Worm (Caenorhabditis elegans) whole organism, mixed stage, embryonic: ENCODE data around the gene sna-1.

Experiments used
- bed-3 ChIP-seq: fragments of 200-800 bp; sonication (Bioruptor generic); optimal IDR thresholded peaks from 3 replicates; lab custom pipeline; 2018; ENCODE audit warnings: mild to moderate bottlenecking, missing genetic modification characterization, moderate library complexity, missing compliant biosample characterization
- blmp-1 ChIP-seq: fragments of 150-350 bp; optimal IDR thresholded peaks from 2 replicates; lab custom pipeline; 2014; ENCODE audit warnings: missing biosample characterization, missing genetic modification characterization
- ceh-39 ChIP-seq: fragments of 150-350 bp; optimal IDR thresholded peaks from 2 replicates; lab custom pipeline; 2014; ENCODE audit warnings: missing biosample characterization, missing genetic modification characterization
- ceh-43 ChIP-seq: fragments of 200-800 bp; sonication (Bioruptor generic); optimal IDR thresholded peaks from 2 replicates; lab custom pipeline; 2018; ENCODE audit warnings: mild to moderate bottlenecking, missing genetic modification characterization, moderate library complexity, missing compliant biosample characterization
- ces-1 ChIP-seq: fragments of 150-350 bp; optimal IDR thresholded peaks from 2 replicates; lab custom pipeline; 2014; ENCODE audit warnings: missing biosample characterization, missing genetic modification reagents, missing genetic modification characterization
- cnd-1 ChIP-seq: fragments of 200-800 bp; sonication (Bioruptor generic); optimal IDR thresholded peaks from 2 replicates; lab custom pipeline; 2018; ENCODE audit warnings: mild to moderate bottlenecking, missing genetic modification characterization, missing compliant biosample characterization
- drap-1 ChIP-seq: fragments of 200-800 bp; sonication (Bioruptor generic); optimal IDR thresholded peaks from 3 replicates; lab custom pipeline; 2018; ENCODE audit warnings: mild to moderate bottlenecking, missing genetic modification characterization, missing compliant biosample characterization
- elt-1 ChIP-seq: sonication (generic microtip); optimal IDR thresholded peaks from 2 replicates; lab custom pipeline; 2017; ENCODE audit warnings: missing genetic modification characterization, mild to moderate bottlenecking, missing compliant biosample characterization, antibody characterized with exemption, moderate library complexity, borderline replicate concordance; ENCODE audit not compliant: insufficient read depth
- elt-3 ChIP-seq: fragments of 150-350 bp; optimal IDR thresholded peaks from 2 replicates; lab custom pipeline; 2014; ENCODE audit warnings: missing biosample characterization, missing genetic modification characterization
- flh-1 ChIP-seq: fragments of 200-800 bp; sonication (Bioruptor generic); optimal IDR thresholded peaks from 2 replicates; lab custom pipeline; 2018; ENCODE audit warnings: mild to moderate bottlenecking, missing genetic modification characterization, moderate library complexity, missing compliant biosample characterization
- ham-2 ChIP-seq: fragments of 200-800 bp; sonication (Bioruptor generic); optimal IDR thresholded peaks from 2 replicates; lab custom pipeline; 2018; ENCODE audit warnings: mild to moderate bottlenecking, missing genetic modification characterization, missing compliant biosample characterization
- hlh-1 ChIP-seq: fragments of 150-350 bp; optimal IDR thresholded peaks from 2 replicates; lab custom pipeline; 2014; ENCODE audit warnings: missing biosample characterization, missing genetic modification reagents, missing genetic modification characterization
- lin-13 ChIP-seq: fragments of 150-350 bp; optimal IDR thresholded peaks from 2 replicates; lab custom pipeline; 2014; ENCODE audit warnings: missing biosample characterization, missing genetic modification characterization
- lin-32 ChIP-seq: fragments of 200-800 bp; sonication (Bioruptor generic); optimal IDR thresholded peaks from 2 replicates; lab custom pipeline; 2018; ENCODE audit warnings: mild to moderate bottlenecking, missing genetic modification characterization, missing compliant biosample characterization
- lsy-2 ChIP-seq: fragments of 150-350 bp; optimal IDR thresholded peaks from 2 replicates; lab custom pipeline; 2014; ENCODE audit warnings: missing biosample characterization, missing genetic modification characterization
- mab-5 ChIP-seq: fragments of 150-350 bp; optimal IDR thresholded peaks from 2 replicates; lab custom pipeline; 2014; ENCODE audit warnings: missing biosample characterization, missing genetic modification characterization
- mep-1 ChIP-seq: fragments of 150-350 bp; optimal IDR thresholded peaks from 2 replicates; lab custom pipeline; 2017; ENCODE audit warnings: missing biosample characterization, missing genetic modification reagents, missing genetic modification characterization, inconsistent platforms
- mls-2 ChIP-seq: sonication (generic microtip); optimal IDR thresholded peaks from 2 replicates; lab custom pipeline; 2016; ENCODE audit warnings: mild to moderate bottlenecking, missing genetic modification characterization, moderate library complexity, missing compliant biosample characterization
- nhr-12 ChIP-seq: fragments of 150-350 bp; optimal IDR thresholded peaks from 2 replicates; lab custom pipeline; 2014; ENCODE audit warnings: missing biosample characterization, missing genetic modification characterization
- nhr-2 ChIP-seq: fragments of 150-350 bp; optimal IDR thresholded peaks from 2 replicates; lab custom pipeline; 2014; ENCODE audit warnings: missing biosample characterization, missing genetic modification characterization
- nhr-237 ChIP-seq: fragments of 150-350 bp; optimal IDR thresholded peaks from 2 replicates; lab custom pipeline; 2014; ENCODE audit warnings: missing biosample characterization, missing genetic modification characterization
- nhr-76 ChIP-seq: sonication (generic microtip); optimal IDR thresholded peaks from 2 replicates; lab custom pipeline; 2017; ENCODE audit warnings: missing biosample characterization, missing genetic modification characterization
- pha-4 ChIP-seq: fragments of 150-350 bp; optimal IDR thresholded peaks from 2 replicates; lab custom pipeline; 2018; ENCODE audit warnings: missing biosample characterization, missing genetic modification reagents, missing genetic modification characterization
- sptf-1 ChIP-seq: sonication (generic microtip); optimal IDR thresholded peaks from 2 replicates; lab custom pipeline; 2017; ENCODE audit warnings: mild to moderate bottlenecking, missing genetic modification characterization, moderate library complexity, missing compliant biosample characterization
- tbx-8 ChIP-seq: fragments of 200-800 bp; sonication (Bioruptor generic); optimal IDR thresholded peaks from 2 replicates; lab custom pipeline; 2018; ENCODE audit warnings: mild to moderate bottlenecking, missing genetic modification characterization, moderate library complexity, missing compliant biosample characterization
- unc-120 ChIP-seq: sonication (generic microtip); optimal IDR thresholded peaks from 2 replicates; lab custom pipeline; 2017; ENCODE audit warnings: missing genetic modification characterization, missing compliant biosample characterization; ENCODE audit not compliant: poor library complexity, severe bottlenecking
- zip-8 ChIP-seq: fragments of 150-350 bp; optimal IDR thresholded peaks from 2 replicates; lab custom pipeline; 2014; ENCODE audit warnings: missing biosample characterization, missing genetic modification characterization
- ztf-11 ChIP-seq: fragments of 150-350 bp; optimal IDR thresholded peaks from 2 replicates; lab custom pipeline; 2014; ENCODE audit warnings: missing biosample characterization, missing genetic modification characterization

sna-1 gene

ce11 chrV:6736108-6736507 is 25.6 kb upstream of the sna-1 start:
- TF ChIP-seq mls-2 (no peak), cnd-1 (tag; lab: Kevin White, UChicago) (no peak), ham-2 (GFP tag; lab: Kevin White, UChicago) (no peak), hlh-1 (no peak), unc-120 (no peak), tbx-8 (GFP tag; lab: Kevin White, UChicago) (no peak), nhr-12 (tag; lab: Kevin White, UChicago) (no peak), ces-1 (GFP tag; lab: Kevin White, UChicago) (no peak), elt-3 (no peak), nhr-76 (no peak), elt-1 (tag; lab: Kevin White, UChicago) (no peak), ceh-39 (no peak), nhr-2 (no peak)
- TF ChIP-seq, all 35 proteins: peak for 0

ce11 chrV:6732995-6733394 is 22.5 kb upstream of the sna-1 start, which contains the start of gene grl-8:
Gene grl-8 (minus strand): TSS chrV:6733095.
- TF ChIP-seq elt-1 (tag; lab: Kevin White, UChicago) (no peak), cnd-1 (tag; lab: Kevin White, UChicago) (no peak), ces-1 (GFP tag; lab: Kevin White, UChicago) (peak; percentile 19), lin-32 (no peak), elt-3 (no peak)
- TF ChIP-seq, all 35 proteins: peak for 1

- TF ChIP-seq lin-13 (tag; lab: Kevin White, UChicago), result no peak
- TF ChIP-seq ceh-39, result no peak
- TF ChIP-seq tbx-8 (GFP tag; lab: Kevin White, UChicago), result no peak
- TF ChIP-seq lsy-2 (tag; lab: Kevin White, UChicago), result no peak
- TF ChIP-seq drap-1, result no peak
- no peak for TF ChIP-seq zip-8 (tag; lab: Kevin White, UChicago)
- no peak for TF ChIP-seq nhr-2
- TF ChIP-seq ceh-43 (GFP tag; lab: Kevin White, UChicago), result no peak
- TF ChIP-seq unc-120, result no peak
- no peak for TF ChIP-seq lin-32
- no peak for TF ChIP-seq cnd-1 (tag; lab: Kevin White, UChicago)
- no peak for TF ChIP-seq sptf-1 (tag; lab: Kevin White, UChicago)
- TF ChIP-seq ztf-11 (tag; lab: Kevin White, UChicago), result no peak
- no peak for TF ChIP-seq pha-4
- no peak for TF ChIP-seq flh-1 (GFP tag; lab: Kevin White, UChicago)
These were observed 21.1 kb upstream of the sna-1 start, which contains the start of gene grl-9 for ce11 chrV:6731594-6731993. Gene grl-9 (minus strand): TSS chrV:6731694.

ce11 chrV:6727222-6727621 is 16.7 kb upstream of the sna-1 start, which contains the start of gene ZC487.1:
Gene ZC487.1 (plus strand): TSS chrV:6727522.
- no peak for TF ChIP-seq bed-3 (GFP tag; lab: Kevin White, UChicago)
- no peak for TF ChIP-seq hlh-1
- TF ChIP-seq sptf-1 (tag; lab: Kevin White, UChicago), result no peak
- TF ChIP-seq ces-1 (GFP tag; lab: Kevin White, UChicago), result no peak
- no peak for TF ChIP-seq pha-4
- no peak for TF ChIP-seq mep-1 (tag; lab: Kevin White, UChicago)
- TF ChIP-seq mab-5 (tag; lab: Kevin White, UChicago), result no peak
- TF ChIP-seq nhr-76, result no peak
- TF ChIP-seq cnd-1 (tag; lab: Kevin White, UChicago), result no peak
- no peak for TF ChIP-seq blmp-1
- no peak for TF ChIP-seq nhr-237 (tag; lab: Kevin White, UChicago)
- no peak for TF ChIP-seq lin-13 (tag; lab: Kevin White, UChicago)
- TF ChIP-seq lin-32, result no peak

ce11 chrV:6726279-6726678 is 15.8 kb upstream of the sna-1 start:
- peak; percentile 96 for TF ChIP-seq ces-1 (GFP tag; lab: Kevin White, UChicago)
- TF ChIP-seq sptf-1 (tag; lab: Kevin White, UChicago), result no peak

ce11 chrV:6722378-6722777 is 11.9 kb upstream of the sna-1 start, which contains the start of gene ZC487.2:
Gene ZC487.2 (minus strand): TSS chrV:6722478.
- TF ChIP-seq mep-1 (tag; lab: Kevin White, UChicago), result no peak
- no peak for TF ChIP-seq hlh-1
- no peak for TF ChIP-seq mab-5 (tag; lab: Kevin White, UChicago)
- no peak for TF ChIP-seq ham-2 (GFP tag; lab: Kevin White, UChicago)
- TF ChIP-seq drap-1, result no peak
- TF ChIP-seq ces-1 (GFP tag; lab: Kevin White, UChicago), result no peak
- TF ChIP-seq lin-13 (tag; lab: Kevin White, UChicago), result no peak
- TF ChIP-seq blmp-1, result no peak
- no peak for TF ChIP-seq zip-8 (tag; lab: Kevin White, UChicago)
- no peak for TF ChIP-seq tbx-8 (GFP tag; lab: Kevin White, UChicago)
- no peak for TF ChIP-seq nhr-237 (tag; lab: Kevin White, UChicago)
- no peak for TF ChIP-seq pha-4
